Worm (Caenorhabditis elegans) whole organism, L1 larva: ENCODE measurements around the gene F21C10.7.

ENCODE experiments used
- ces-1 ChIP-seq: fragments of 150-350 bp; optimal IDR thresholded peaks from 2 replicates; lab custom pipeline; 2014; ENCODE audit warnings: missing biosample characterization, missing genetic modification reagents, missing genetic modification characterization
- lin-14 ChIP-seq: fragments of 200-800 bp; sonication (Bioruptor generic); optimal IDR thresholded peaks from 2 replicates; lab custom pipeline; 2018; ENCODE audit warnings: mild to moderate bottlenecking, missing genetic modification characterization, moderate library complexity, missing compliant biosample characterization
- mab-9 ChIP-seq: fragments of 200-800 bp; sonication (Bioruptor generic); IDR thresholded peaks from 2 replicates; pipeline ENCODE4 v1.3.6; 2022; ENCODE audit warnings: missing genetic modification reagents, missing genetic modification characterization, missing compliant biosample characterization
- nhr-28 ChIP-seq: fragments of 150-350 bp; optimal IDR thresholded peaks from 2 replicates; lab custom pipeline; 2014; ENCODE audit warnings: missing biosample characterization, missing genetic modification characterization
- nhr-90 ChIP-seq: sonication (generic microtip); optimal IDR thresholded peaks from 2 replicates; lab custom pipeline; 2016; ENCODE audit warnings: mild to moderate bottlenecking, missing genetic modification characterization, missing compliant biosample characterization; ENCODE audit not compliant: poor library complexity
- rnt-1 ChIP-seq: sonication (generic microtip); optimal IDR thresholded peaks from 2 replicates; lab custom pipeline; 2016; ENCODE audit warnings: mild to moderate bottlenecking, missing genetic modification characterization, moderate library complexity, missing compliant biosample characterization
- tbx-2 ChIP-seq: sonication (generic microtip); optimal IDR thresholded peaks from 2 replicates; lab custom pipeline; 2016; ENCODE audit warnings: missing genetic modification characterization, missing compliant biosample characterization
- tlp-1 ChIP-seq: fragments of 150-350 bp; optimal IDR thresholded peaks from 2 replicates; lab custom pipeline; 2014; ENCODE audit warnings: missing biosample characterization, missing genetic modification characterization
- unc-62 ChIP-seq: fragments of 150-350 bp; optimal IDR thresholded peaks from 2 replicates; lab custom pipeline; 2014; ENCODE audit warnings: missing biosample characterization, missing genetic modification reagents, missing genetic modification characterization

- TF ChIP-seq nhr-28 (tag; lab: Kevin White, UChicago) (no peak), ces-1 (GFP tag; lab: Kevin White, UChicago) (no peak), rnt-1 (tag; lab: Kevin White, UChicago) (no peak), unc-62 (no peak), mab-9 (no peak), lin-14 (no peak), tbx-2 (tag; lab: Kevin White, UChicago) (no peak), tlp-1 (tag; lab: Kevin White, UChicago) (no peak), nhr-90 (tag; lab: Kevin White, UChicago) (no peak)
These were observed 36.3 kb upstream of the F21C10.7 start, which contains the start of gene T27E4.7 for ce11 chrV:9076273-9076672.
